Worm (Caenorhabditis elegans) whole organism, L1 larva: ENCODE data around the gene K07D4.6.

Source experiments
- C04F5.9 ChIP-seq: sonication (generic microtip); optimal IDR thresholded peaks from 2 replicates; lab custom pipeline; 2016; ENCODE audit warnings: missing genetic modification characterization, missing compliant biosample characterization
- C34B4.2 ChIP-seq: sonication (generic microtip); optimal IDR thresholded peaks from 2 replicates; lab custom pipeline; 2017; ENCODE audit warnings: mild to moderate bottlenecking, missing genetic modification characterization, missing compliant biosample characterization
- F16B12.6 ChIP-seq: fragments of 150-350 bp; optimal IDR thresholded peaks from 2 replicates; lab custom pipeline; 2014; ENCODE audit warnings: missing biosample characterization, missing genetic modification characterization
- ceh-8 ChIP-seq: fragments of 200-800 bp; sonication (Bioruptor generic); optimal IDR thresholded peaks from 2 replicates; lab custom pipeline; 2018; ENCODE audit warnings: mild to moderate bottlenecking, missing genetic modification characterization, moderate library complexity, missing compliant biosample characterization
- ceh-88 ChIP-seq: fragments of 200-800 bp; sonication (Bioruptor generic); IDR thresholded peaks from 2 replicates; pipeline ENCODE4 v1.3.6; 2022; ENCODE audit warnings: missing genetic modification characterization, missing compliant biosample characterization
- ceh-90 ChIP-seq: sonication (generic microtip); optimal IDR thresholded peaks from 2 replicates; lab custom pipeline; 2016; ENCODE audit warnings: missing genetic modification characterization, missing compliant biosample characterization
- dpl-1 ChIP-seq, 3 experiments: fragments of 150-350 bp in 2 of 3; sonication (generic microtip) in 1 of 3; optimal IDR thresholded peaks; 2 replicates each; lab custom pipeline; 2014 to 2017; ENCODE audit warnings: missing biosample characterization in 3 of 3, missing genetic modification characterization in 3 of 3, missing genetic modification reagents in 3 of 3
- dsc-1 ChIP-seq: sonication (generic microtip); optimal IDR thresholded peaks from 2 replicates; lab custom pipeline; 2016; ENCODE audit warnings: mild to moderate bottlenecking, missing genetic modification characterization, missing compliant biosample characterization
- efl-1 ChIP-seq, 4 experiments: fragments of 150-350 bp; optimal IDR thresholded peaks in 3 of 4; peaks in 1 of 4; 1 replicate in 1 of 4; 2 replicates in 3 of 4; lab custom pipeline; 2014; ENCODE audit warnings: missing biosample characterization in 2 of 4, missing genetic modification characterization in 2 of 4, missing genetic modification reagents in 2 of 4
- elt-2 ChIP-seq: sonication (generic microtip); optimal IDR thresholded peaks from 2 replicates; lab custom pipeline; 2016; ENCODE audit warnings: missing genetic modification characterization, mild to moderate bottlenecking, inconsistent platforms, missing compliant biosample characterization, missing genetic modification reagents
- elt-3 ChIP-seq, 6 experiments: fragments of 150-350 bp in 1 of 6; sonication (generic microtip); optimal IDR thresholded peaks; 2 replicates each; lab custom pipeline; 2017 to 2018; ENCODE audit warnings: missing biosample characterization in 6 of 6, missing genetic modification characterization in 6 of 6, inconsistent platforms in 1 of 6
- fkh-10 ChIP-seq: sonication (generic microtip); optimal IDR thresholded peaks from 2 replicates; lab custom pipeline; 2017; ENCODE audit warnings: missing biosample characterization, missing genetic modification reagents, missing genetic modification characterization
- fkh-8 ChIP-seq: sonication (generic microtip); optimal IDR thresholded peaks from 2 replicates; lab custom pipeline; 2016; ENCODE audit warnings: mild to moderate bottlenecking, missing genetic modification characterization, missing compliant biosample characterization
- fos-1 ChIP-seq: fragments of 150-350 bp; optimal IDR thresholded peaks from 2 replicates; lab custom pipeline; 2014; ENCODE audit warnings: missing biosample characterization, missing genetic modification characterization
- grh-1 ChIP-seq: fragments of 200-800 bp; sonication (Bioruptor generic); IDR thresholded peaks from 2 replicates; pipeline ENCODE4 v1.3.6; 2022; ENCODE audit warnings: missing genetic modification reagents, missing genetic modification characterization, missing compliant biosample characterization
- hpl-2 ChIP-seq: fragments of 150-350 bp; optimal IDR thresholded peaks from 2 replicates; lab custom pipeline; 2014; ENCODE audit warnings: missing biosample characterization, missing genetic modification reagents, missing genetic modification characterization
- isw-1 ChIP-seq: fragments of 200-800 bp; sonication (Bioruptor generic); IDR thresholded peaks from 2 replicates; pipeline ENCODE4 v1.3.6; 2022; ENCODE audit warnings: missing genetic modification characterization, missing compliant biosample characterization
- jun-1 ChIP-seq: fragments of 150-350 bp; optimal IDR thresholded peaks from 2 replicates; lab custom pipeline; 2014; ENCODE audit warnings: missing biosample characterization, missing genetic modification reagents, missing genetic modification characterization
- lin-14 ChIP-seq: fragments of 200-800 bp; sonication (Bioruptor generic); optimal IDR thresholded peaks from 2 replicates; lab custom pipeline; 2018; ENCODE audit warnings: mild to moderate bottlenecking, missing genetic modification characterization, moderate library complexity, missing compliant biosample characterization
- lin-35 ChIP-seq, 2 experiments: fragments of 150-350 bp; optimal IDR thresholded peaks; 2 replicates each; lab custom pipeline; 2014; ENCODE audit warnings: missing biosample characterization in 2 of 2, missing genetic modification characterization in 2 of 2, missing genetic modification reagents in 2 of 2
- lsy-2 ChIP-seq, 2 experiments: fragments of 150-350 bp; optimal IDR thresholded peaks; 2 replicates each; lab custom pipeline; 2014; ENCODE audit warnings: missing biosample characterization in 2 of 2, missing genetic modification characterization in 2 of 2
- nhr-19 ChIP-seq: fragments of 200-800 bp; sonication (Bioruptor generic); conservative IDR thresholded peaks from 2 replicates; pipeline ENCODE4 v1.3.6; 2022; ENCODE audit warnings: missing genetic modification characterization, missing compliant biosample characterization
- nhr-20 ChIP-seq: sonication (generic microtip); optimal IDR thresholded peaks from 2 replicates; lab custom pipeline; 2016; ENCODE audit warnings: mild to moderate bottlenecking, missing genetic modification characterization, missing compliant biosample characterization
- nhr-237 ChIP-seq: fragments of 150-350 bp; optimal IDR thresholded peaks from 2 replicates; lab custom pipeline; 2014; ENCODE audit warnings: missing biosample characterization, missing genetic modification characterization
- nhr-28 ChIP-seq: fragments of 150-350 bp; optimal IDR thresholded peaks from 2 replicates; lab custom pipeline; 2014; ENCODE audit warnings: missing biosample characterization, missing genetic modification characterization
- nhr-47 ChIP-seq: sonication (generic microtip); optimal IDR thresholded peaks from 2 replicates; lab custom pipeline; 2016; ENCODE audit warnings: mild to moderate bottlenecking, missing genetic modification characterization, moderate library complexity, missing compliant biosample characterization
- nhr-71 ChIP-seq: sonication (generic microtip); optimal IDR thresholded peaks from 2 replicates; lab custom pipeline; 2016; ENCODE audit warnings: mild to moderate bottlenecking, missing genetic modification characterization, moderate library complexity, missing compliant biosample characterization
- nhr-84 ChIP-seq: sonication (generic microtip); optimal IDR thresholded peaks from 2 replicates; lab custom pipeline; 2017; ENCODE audit warnings: missing biosample characterization, missing genetic modification characterization
- nhr-85 ChIP-seq: sonication (generic microtip); peaks from one replicate; lab custom pipeline; 2016; ENCODE audit warnings: missing genetic modification characterization, inconsistent platforms, missing compliant biosample characterization
- nhr-90 ChIP-seq: sonication (generic microtip); optimal IDR thresholded peaks from 2 replicates; lab custom pipeline; 2016; ENCODE audit warnings: mild to moderate bottlenecking, missing genetic modification characterization, missing compliant biosample characterization; ENCODE audit not compliant: poor library complexity
- rnt-1 ChIP-seq: sonication (generic microtip); optimal IDR thresholded peaks from 2 replicates; lab custom pipeline; 2016; ENCODE audit warnings: mild to moderate bottlenecking, missing genetic modification characterization, moderate library complexity, missing compliant biosample characterization
- snu-23 ChIP-seq: sonication (generic microtip); optimal IDR thresholded peaks from 2 replicates; lab custom pipeline; 2016; ENCODE audit warnings: missing genetic modification characterization, missing compliant biosample characterization
- tbx-2 ChIP-seq: sonication (generic microtip); optimal IDR thresholded peaks from 2 replicates; lab custom pipeline; 2016; ENCODE audit warnings: missing genetic modification characterization, missing compliant biosample characterization
- unc-30 ChIP-seq: sonication (generic microtip); optimal IDR thresholded peaks from 2 replicates; lab custom pipeline; 2017; ENCODE audit warnings: missing biosample characterization, missing genetic modification characterization
- unc-98 ChIP-seq: fragments of 200-800 bp; sonication (Bioruptor generic); IDR thresholded peaks from 2 replicates; pipeline ENCODE4 v1.3.6; 2022; ENCODE audit warnings: missing genetic modification characterization, missing compliant biosample characterization
- vab-15 ChIP-seq: sonication (generic microtip); optimal IDR thresholded peaks from 2 replicates; lab custom pipeline; 2017; ENCODE audit warnings: missing genotype, mild to moderate bottlenecking, missing genetic modification characterization, missing compliant biosample characterization
- xbp-1 ChIP-seq: sonication (generic microtip); optimal IDR thresholded peaks from 2 replicates; lab custom pipeline; 2016; ENCODE audit warnings: missing genetic modification characterization, missing compliant biosample characterization

K07D4.6 gene

DNA sequence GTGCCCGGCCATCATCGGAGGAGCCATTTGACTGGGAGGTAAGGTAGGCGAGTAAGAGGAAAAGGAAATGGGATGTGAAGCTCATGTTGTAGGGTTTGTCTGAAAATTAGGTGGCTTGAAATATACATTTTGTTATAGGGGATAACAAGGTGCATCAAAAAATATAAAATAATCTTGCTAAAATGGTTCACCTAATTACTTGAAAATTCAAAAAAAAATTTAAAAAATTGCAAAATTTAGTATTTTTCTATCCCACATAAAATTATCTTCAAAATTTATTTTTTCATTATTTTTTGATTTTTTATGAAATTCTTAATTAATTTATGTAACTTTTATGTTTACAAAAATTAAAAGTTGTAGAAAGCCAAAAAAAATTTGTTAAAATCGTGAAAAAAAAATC, at the start of gene K07D4.6:
K07D4.6 (minus strand) TSS at position 101 of the 400 bp plus-strand sequence.
- TF ChIP-seq lsy-2 (tag; optimal IDR thresholded peaks at IDR 0.05; lab: Kevin White, UChicago) (no peak), nhr-84 (tag; lab: Kevin White, UChicago) (no peak), efl-1 (optimal IDR thresholded peaks at IDR 0.05; lab: Kevin White, UChicago) (no peak), efl-1 (GFP tag; optimal IDR thresholded peaks at IDR 0.05 in 1 of 2; lab: Kevin White, UChicago) (peak in 1 of 2 experiments; percentile 20)

DNA sequence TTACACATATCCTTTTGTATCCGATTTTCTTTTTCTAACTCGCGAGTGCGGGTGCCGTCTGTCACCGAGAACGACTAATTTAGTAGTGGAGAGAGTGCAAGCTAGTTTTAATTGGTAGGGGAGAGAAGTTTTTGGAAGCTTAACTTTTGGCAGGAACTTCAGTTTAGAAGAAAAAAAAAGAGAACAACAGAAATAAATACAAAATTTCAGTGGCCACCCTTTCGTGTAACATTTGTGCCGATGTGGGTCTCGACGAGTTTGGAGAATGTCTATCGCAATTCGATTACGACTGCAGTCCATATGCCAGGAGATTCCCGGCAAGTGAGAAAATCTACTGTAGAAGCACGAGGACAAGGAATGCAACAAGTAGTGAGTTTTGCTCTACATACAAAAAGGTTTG, 49.6 kb upstream of the K07D4.6 start:
- no peak for TF ChIP-seq hpl-2 (GFP tag; lab: Kevin White, UChicago)

DNA sequence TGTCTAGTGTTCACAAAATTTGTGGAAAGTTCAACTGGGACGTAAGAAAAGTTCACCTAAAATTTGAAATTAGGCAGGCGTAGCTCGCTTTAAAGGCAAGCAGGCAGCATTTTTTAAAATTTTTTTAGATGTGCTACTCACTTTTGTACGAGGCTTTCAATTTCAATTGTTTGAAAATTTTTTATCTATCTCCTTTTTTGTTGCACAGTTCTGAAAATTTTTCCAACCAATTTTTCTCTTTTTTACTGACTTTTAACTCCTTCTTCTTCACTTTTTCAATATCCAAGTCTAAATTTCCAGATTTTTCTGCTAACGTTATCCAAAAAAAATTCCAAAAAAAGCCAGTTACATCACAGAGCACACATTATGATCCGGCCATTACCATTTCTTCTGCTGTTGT, 48.7 kb upstream of the K07D4.6 start, which contains the start of gene W06A11.1:
W06A11.1 (plus strand) TSS at position 301 of the 400 bp plus-strand sequence.
- TF ChIP-seq dsc-1 (tag; lab: Kevin White, UChicago) (no peak), fos-1 (tag; lab: Kevin White, UChicago) (no peak), ceh-88 (GFP tag; lab: Robert Waterston, UW) (no peak), nhr-90 (tag; lab: Kevin White, UChicago) (no peak)

DNA sequence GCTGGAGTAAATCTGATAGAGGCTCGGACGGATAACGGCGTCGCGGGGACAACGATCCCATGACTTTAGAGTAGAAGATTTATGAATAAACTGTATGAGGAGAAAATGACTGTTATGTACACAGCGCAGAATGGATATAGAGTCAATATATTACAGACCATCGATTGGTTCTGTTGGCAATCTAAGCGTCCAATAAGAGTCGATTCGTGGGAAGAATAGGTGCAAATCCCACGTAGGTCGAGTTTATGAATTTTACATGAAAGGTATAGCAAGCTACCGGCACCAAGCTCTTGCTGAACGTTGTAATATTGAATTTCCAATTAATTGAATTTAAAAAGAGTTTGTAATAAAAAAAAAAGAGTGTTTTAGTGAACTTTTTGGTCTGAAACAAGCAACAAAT, 45.5 kb upstream of the K07D4.6 start, which contains the start of gene fbxb-118:
fbxb-118 (minus strand) TSS at position 101 of the 400 bp plus-strand sequence.
- TF ChIP-seq C04F5.9 (tag; lab: Kevin White, UChicago) (no peak), fkh-8 (no peak), nhr-28 (no peak), vab-15 (no peak), ceh-8 (GFP tag; lab: Kevin White, UChicago) (no peak), ceh-90 (tag; lab: Kevin White, UChicago) (no peak), jun-1 (tag; lab: Kevin White, UChicago) (no peak), nhr-237 (tag; lab: Kevin White, UChicago) (no peak), fos-1 (tag; lab: Kevin White, UChicago) (no peak), dsc-1 (tag; lab: Kevin White, UChicago) (no peak), F16B12.6 (tag; lab: Kevin White, UChicago) (no peak), nhr-85 (tag; lab: Kevin White, UChicago) (no peak), C34B4.2 (tag; lab: Kevin White, UChicago) (no peak), nhr-71 (tag; lab: Kevin White, UChicago) (no peak), lin-14 (GFP tag; lab: Kevin White, UChicago) (no peak), elt-3 (tag; optimal IDR thresholded peaks at IDR 0.05; lab: Kevin White, UChicago) (no peak), elt-2 (tag; lab: Kevin White, UChicago) (no peak)

DNA sequence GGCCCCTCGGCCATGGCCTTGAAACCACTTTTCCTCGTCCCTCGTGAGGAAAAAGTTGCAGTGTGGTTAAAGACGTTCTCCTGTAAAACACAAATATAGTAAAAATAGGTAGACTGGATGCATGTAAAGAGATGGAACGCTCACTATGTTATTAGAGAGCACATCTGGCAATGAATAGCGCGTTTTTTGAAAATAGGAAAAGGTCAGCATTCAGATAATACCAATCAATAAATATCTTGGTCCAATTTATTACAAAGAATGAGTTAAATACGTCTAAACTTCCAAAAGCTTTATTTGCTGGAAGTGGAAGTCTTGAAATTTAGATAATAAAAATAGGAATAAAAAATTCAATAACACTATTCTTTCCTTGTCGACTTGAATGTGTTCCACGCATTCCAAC, 44.0 kb upstream of the K07D4.6 start, which contains the start of gene gadr-4:
gadr-4 (minus strand) TSS at position 101 of the 400 bp plus-strand sequence.
- TF ChIP-seq unc-30 (no peak), nhr-85 (tag; lab: Kevin White, UChicago) (no peak), fkh-10 (GFP tag; lab: Kevin White, UChicago) (no peak), unc-98 (no peak)

DNA sequence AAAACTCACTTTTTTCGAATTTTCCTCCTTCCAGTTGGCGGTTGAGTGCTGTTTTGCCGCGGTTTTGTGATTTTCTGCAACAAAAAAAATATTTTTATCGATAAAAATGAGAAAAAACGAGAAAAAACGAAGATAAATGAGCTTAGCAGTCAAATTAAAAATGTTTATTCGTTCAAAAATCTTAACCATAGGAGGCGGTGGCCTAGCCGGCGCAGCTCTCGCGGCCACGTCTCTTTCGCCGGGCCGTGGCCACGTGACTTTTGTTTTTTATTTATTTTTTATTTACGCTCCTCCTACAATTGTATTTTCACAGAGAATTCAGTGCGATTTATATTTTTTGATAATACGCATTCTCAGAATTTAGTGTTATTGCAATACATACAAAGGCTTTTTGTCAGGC, 31.2 kb upstream of the K07D4.6 start:
- peak; percentile 46 for TF ChIP-seq nhr-47 (tag; lab: Kevin White, UChicago)
- peak; percentile 45 to 73 for TF ChIP-seq lsy-2 (tag; optimal IDR thresholded peaks at IDR 0.05; lab: Kevin White, UChicago)
- TF ChIP-seq isw-1, result peak; percentile 49; the same call in 1 of the 2 replicates
- peak; percentile 81 for TF ChIP-seq nhr-19
- peak; percentile 2 for TF ChIP-seq xbp-1
- peak; percentile 59 for TF ChIP-seq nhr-71 (tag; lab: Kevin White, UChicago)
- peak in 1 of 2 experiments; percentile 45 for TF ChIP-seq lin-35 (GFP tag; optimal IDR thresholded peaks at IDR 0.05; lab: Kevin White, UChicago)
- TF ChIP-seq dpl-1 (GFP tag; optimal IDR thresholded peaks at IDR 0.05; lab: Kevin White, UChicago), result peak in 1 of 3 experiments; percentile 22
- TF ChIP-seq tbx-2 (tag; lab: Kevin White, UChicago), result peak; percentile 23
- TF ChIP-seq efl-1 (optimal IDR thresholded peaks at IDR 0.05; lab: Kevin White, UChicago), result peak; percentile 40 to 42
- peak; percentile 19 to 36 for TF ChIP-seq efl-1 (GFP tag; optimal IDR thresholded peaks at IDR 0.05 in 1 of 2; lab: Kevin White, UChicago)
- TF ChIP-seq grh-1 (GFP tag; lab: Robert Waterston, UW), result peak; percentile 57
- TF ChIP-seq nhr-90 (tag; lab: Kevin White, UChicago), result peak; percentile 10
- peak; percentile 9 for TF ChIP-seq F16B12.6 (tag; lab: Kevin White, UChicago)
- TF ChIP-seq snu-23, result peak; percentile 21
- peak; percentile 18 for TF ChIP-seq rnt-1
- TF ChIP-seq nhr-20 (tag; lab: Kevin White, UChicago), result peak; percentile 51
- TF ChIP-seq lin-14 (GFP tag; lab: Kevin White, UChicago), result peak; percentile 49
